Fruit fly (Drosophila melanogaster) whole organism, embryonic: ENCODE measurements around the gene bi.
A peak's percentile ranks its signal among the peaks of the same experiment; 100 is the strongest.

Experiments used
- Adf1 ChIP-seq: fragments of 200-800 bp; sonication (Bioruptor generic); IDR thresholded peaks from 2 replicates; pipeline ENCODE4 v1.3.6; 2022; ENCODE audit warnings: missing biosample characterization, missing genetic modification characterization
- Bgb ChIP-seq: fragments of 200-800 bp; sonication (Bioruptor generic); IDR thresholded peaks from 2 replicates; pipeline ENCODE4 v1.3.6; 2022; ENCODE audit warnings: missing biosample characterization, missing genetic modification characterization; ENCODE audit not compliant: partially characterized antibody
- CG10979 ChIP-seq: fragments of 200-800 bp; sonication (Bioruptor generic); optimal IDR thresholded peaks from 2 replicates; lab custom pipeline; 2018; ENCODE audit warnings: missing biosample characterization, mild to moderate bottlenecking, missing genetic modification characterization, moderate library complexity
- CG12659 ChIP-seq: fragments of 200-800 bp; sonication (Bioruptor generic); optimal IDR thresholded peaks from 3 replicates; lab custom pipeline; 2017; ENCODE audit warnings: mild to moderate bottlenecking, missing biosample characterization, missing genetic modification reagents, missing genetic modification characterization
- CG13123 ChIP-seq: fragments of 200-800 bp; sonication (Bioruptor generic); optimal IDR thresholded peaks from 2 replicates; lab custom pipeline; 2016; ENCODE audit warnings: missing biosample characterization, missing genetic modification characterization
- CG17328 ChIP-seq: fragments of 200-800 bp; sonication (Bioruptor generic); IDR thresholded peaks from 2 replicates; pipeline ENCODE4 v1.3.6; 2022; ENCODE audit warnings: missing biosample characterization, missing genetic modification characterization
- CG17829 ChIP-seq: fragments of 200-800 bp; optimal IDR thresholded peaks from 2 replicates; lab custom pipeline; 2019; ENCODE audit warnings: missing biosample characterization, mild to moderate bottlenecking, missing genetic modification characterization, moderate library complexity
- CG18619 ChIP-seq: fragments of 200-800 bp; sonication (Bioruptor generic); optimal IDR thresholded peaks from 3 replicates; lab custom pipeline; 2017; ENCODE audit warnings: missing biosample characterization, mild to moderate bottlenecking, missing genetic modification characterization
- CG2120 ChIP-seq: fragments of 200-800 bp; sonication (Bioruptor generic); optimal IDR thresholded peaks from 3 replicates; lab custom pipeline; 2016; ENCODE audit warnings: missing biosample characterization, missing genetic modification characterization
- CG2199 ChIP-seq: fragments of 200-800 bp; sonication (Bioruptor generic); IDR thresholded peaks from 3 replicates; pipeline ENCODE4 v1.3.6; 2022; ENCODE audit warnings: missing biosample characterization, missing genetic modification characterization
- CG33213 ChIP-seq: fragments of 200-800 bp; sonication (Bioruptor generic); optimal IDR thresholded peaks from 3 replicates; lab custom pipeline; 2016; ENCODE audit warnings: missing biosample characterization, missing genetic modification characterization
- CG4282 ChIP-seq: fragments of 200-800 bp; sonication (Bioruptor generic); optimal IDR thresholded peaks from 2 replicates; lab custom pipeline; 2016; ENCODE audit warnings: missing biosample characterization, missing genetic modification characterization
- CG6175 ChIP-seq: fragments of 200-800 bp; sonication (Bioruptor generic); IDR thresholded peaks from 3 replicates; pipeline ENCODE4 v1.3.6; 2022; ENCODE audit warnings: missing biosample characterization, missing genetic modification characterization
- CG6272 ChIP-seq: fragments of 200-800 bp; sonication (Bioruptor generic); IDR thresholded peaks from 2 replicates; pipeline ENCODE4 v1.3.6; 2022; ENCODE audit warnings: missing biosample characterization, missing genetic modification characterization
- CG8089 ChIP-seq: fragments of 200-800 bp; sonication (Bioruptor generic); optimal IDR thresholded peaks from 3 replicates; lab custom pipeline; 2016; ENCODE audit warnings: missing biosample characterization, missing genetic modification characterization
- CG9932 ChIP-seq: fragments of 200-800 bp; sonication (Bioruptor generic); IDR thresholded peaks from 2 replicates; pipeline ENCODE4 v1.3.6; 2022; ENCODE audit warnings: missing biosample characterization, missing genetic modification characterization
- D ChIP-seq, 2 experiments: fragments of 200-800 bp in 1 of 2; fragments of >200 bp in 1 of 2; sonication (Bioruptor generic) in 1 of 2; optimal IDR thresholded peaks; 2 replicates in 1 of 2; 3 replicates in 1 of 2; lab custom pipeline; 2017; ENCODE audit warnings: mild to moderate bottlenecking in 1 of 2, missing biosample characterization in 1 of 2, missing genetic modification characterization in 1 of 2, missing genetic modification reagents in 1 of 2
- Deaf1 ChIP-seq: fragments of 200-800 bp; optimal IDR thresholded peaks from 3 replicates; lab custom pipeline; 2019; ENCODE audit warnings: missing biosample characterization, mild to moderate bottlenecking, missing genetic modification characterization, moderate library complexity
- Dip3 ChIP-seq: fragments of 200-800 bp; sonication (Bioruptor generic); optimal IDR thresholded peaks from 3 replicates; lab custom pipeline; 2016; ENCODE audit warnings: missing biosample characterization, missing genetic modification characterization
- Dref ChIP-seq: fragments of 200-800 bp; sonication (Bioruptor generic); IDR thresholded peaks from 2 replicates; pipeline ENCODE4 v1.3.6; 2022; ENCODE audit warnings: missing biosample characterization, missing genetic modification characterization
- E2f2 ChIP-seq: fragments of 200-800 bp; sonication (Bioruptor generic); IDR thresholded peaks from 2 replicates; pipeline ENCODE4 v1.3.6; 2022; ENCODE audit warnings: missing biosample characterization, missing genetic modification characterization
- Ets97D ChIP-seq: fragments of 200-800 bp; sonication (Bioruptor generic); optimal IDR thresholded peaks from 3 replicates; lab custom pipeline; 2016; ENCODE audit warnings: missing biosample characterization, missing genetic modification characterization
- Gsc ChIP-seq: fragments of 200-800 bp; sonication (Bioruptor generic); IDR thresholded peaks from 2 replicates; pipeline ENCODE4 v1.3.6; 2022; ENCODE audit warnings: missing biosample characterization, missing genetic modification characterization
- Hsf ChIP-seq: fragments of 200-800 bp; sonication (Bioruptor generic); optimal IDR thresholded peaks from 3 replicates; lab custom pipeline; 2016; ENCODE audit warnings: missing biosample characterization, missing genetic modification characterization
- Jarid2 ChIP-seq: fragments of 200-800 bp; sonication (Bioruptor generic); optimal IDR thresholded peaks from 3 replicates; lab custom pipeline; 2017; ENCODE audit warnings: mild to moderate bottlenecking, missing biosample characterization, missing genetic modification reagents, missing genetic modification characterization
- NC2β ChIP-seq: fragments of 200-800 bp; sonication (Bioruptor generic); optimal IDR thresholded peaks from 2 replicates; lab custom pipeline; 2016; ENCODE audit warnings: missing biosample characterization, missing genetic modification characterization
- Nf-YB ChIP-seq: fragments of 200-800 bp; sonication (Bioruptor generic); optimal IDR thresholded peaks from 3 replicates; lab custom pipeline; 2019; ENCODE audit warnings: missing biosample characterization, mild to moderate bottlenecking, missing genetic modification characterization, moderate library complexity
- Nf-YC ChIP-seq: fragments of 200-800 bp; optimal IDR thresholded peaks from 3 replicates; lab custom pipeline; 2019; ENCODE audit warnings: missing biosample characterization, mild to moderate bottlenecking, missing genetic modification characterization, moderate library complexity
- Poxn ChIP-seq: fragments of 200-800 bp; sonication (Bioruptor generic); IDR thresholded peaks from 2 replicates; pipeline ENCODE4 v1.3.6; 2022; ENCODE audit warnings: missing biosample characterization, missing genetic modification characterization
- Rfx ChIP-seq: fragments of 200-800 bp; sonication (Bioruptor generic); IDR thresholded peaks from 2 replicates; pipeline ENCODE4 v1.3.6; 2022; ENCODE audit warnings: missing biosample characterization, missing genetic modification characterization
- bcd ChIP-seq: fragments of 200-800 bp; sonication (Bioruptor generic); optimal IDR thresholded peaks from 2 replicates; lab custom pipeline; 2017; ENCODE audit warnings: missing biosample characterization, mild to moderate bottlenecking, missing genetic modification characterization
- btn ChIP-seq: fragments of 200-800 bp; sonication (Bioruptor generic); optimal IDR thresholded peaks from 2 replicates; lab custom pipeline; 2016; ENCODE audit warnings: missing biosample characterization, missing genetic modification characterization
- cg ChIP-seq: fragments of 200-800 bp; sonication (Bioruptor generic); optimal IDR thresholded peaks from 3 replicates; lab custom pipeline; 2019; ENCODE audit warnings: missing biosample characterization, mild to moderate bottlenecking, missing genetic modification characterization, moderate library complexity
- chinmo ChIP-seq: fragments of 200-800 bp; sonication (Bioruptor generic); IDR thresholded peaks from 4 replicates; pipeline ENCODE4 v1.3.6; 2022; ENCODE audit warnings: missing biosample characterization, missing genetic modification characterization; ENCODE audit not compliant: partially characterized antibody
- ewg ChIP-seq: fragments of 200-800 bp; sonication (Bioruptor generic); optimal IDR thresholded peaks from 3 replicates; lab custom pipeline; 2017; ENCODE audit warnings: mild to moderate bottlenecking, missing biosample characterization, missing genetic modification reagents, missing genetic modification characterization
- gem ChIP-seq: fragments of 200-800 bp; sonication (Bioruptor generic); optimal IDR thresholded peaks from 2 replicates; lab custom pipeline; 2019; ENCODE audit warnings: missing biosample characterization, mild to moderate bottlenecking, missing genetic modification characterization, moderate library complexity
- gfzf ChIP-seq: fragments of 200-800 bp; sonication (Bioruptor generic); optimal IDR thresholded peaks from 2 replicates; lab custom pipeline; 2016; ENCODE audit warnings: missing biosample characterization, mild to moderate bottlenecking, missing genetic modification characterization, moderate library complexity
- grn ChIP-seq: fragments of 200-800 bp; sonication (Bioruptor generic); optimal IDR thresholded peaks from 3 replicates; lab custom pipeline; 2017; ENCODE audit warnings: missing biosample characterization, missing genetic modification characterization
- inv ChIP-seq: fragments of 200-800 bp; sonication (Bioruptor generic); IDR thresholded peaks from 2 replicates; pipeline ENCODE4 v1.3.6; 2022; ENCODE audit warnings: missing biosample characterization, missing genetic modification characterization; ENCODE audit not compliant: partially characterized antibody
- kah ChIP-seq: fragments of 200-800 bp; sonication (Bioruptor generic); optimal IDR thresholded peaks from 2 replicates; lab custom pipeline; 2018; ENCODE audit warnings: missing biosample characterization, mild to moderate bottlenecking, missing genetic modification characterization
- knrl ChIP-seq: fragments of 200-800 bp; sonication (Bioruptor generic); IDR thresholded peaks from 3 replicates; pipeline ENCODE4 v1.3.6; 2022; ENCODE audit warnings: missing biosample characterization, missing genetic modification characterization; ENCODE audit not compliant: partially characterized antibody
- lilli ChIP-seq: fragments of 200-800 bp; sonication (Bioruptor generic); optimal IDR thresholded peaks from 3 replicates; lab custom pipeline; 2016; ENCODE audit warnings: missing biosample characterization, missing genetic modification characterization
- sqz ChIP-seq: fragments of 200-800 bp; sonication (Bioruptor generic); optimal IDR thresholded peaks from 3 replicates; lab custom pipeline; 2018; ENCODE audit warnings: missing biosample characterization, mild to moderate bottlenecking, missing genetic modification characterization
- tll ChIP-seq, 2 experiments: fragments of 200-800 bp in 1 of 2; fragments of >200 bp in 1 of 2; sonication (Bioruptor generic) in 1 of 2; optimal IDR thresholded peaks; 2 replicates each; lab custom pipeline; 2017 to 2019; ENCODE audit warnings: missing biosample characterization in 2 of 2, missing genetic modification characterization in 2 of 2, mild to moderate bottlenecking in 1 of 2, moderate library complexity in 1 of 2
- tna ChIP-seq: fragments of 200-800 bp; sonication (Bioruptor generic); IDR thresholded peaks from 2 replicates; pipeline ENCODE4 v1.3.6; 2022; ENCODE audit warnings: missing biosample characterization, missing genetic modification characterization; ENCODE audit not compliant: partially characterized antibody
- tx ChIP-seq: fragments of 200-800 bp; sonication (Bioruptor generic); optimal IDR thresholded peaks from 2 replicates; lab custom pipeline; 2016; ENCODE audit warnings: missing biosample characterization, missing genetic modification characterization
- usp ChIP-seq: fragments of >200 bp; optimal IDR thresholded peaks from 2 replicates; lab custom pipeline; 2017; ENCODE audit warnings: missing biosample characterization, missing genetic modification characterization
- yki ChIP-seq: fragments of >200 bp; optimal IDR thresholded peaks from 3 replicates; lab custom pipeline; 2018
- z ChIP-seq: fragments of 200-800 bp; sonication (Bioruptor generic); IDR thresholded peaks from 3 replicates; pipeline ENCODE4 v1.3.6; 2022; ENCODE audit warnings: missing biosample characterization, missing genetic modification characterization
- zf30C ChIP-seq: fragments of 200-800 bp; sonication (Bioruptor generic); optimal IDR thresholded peaks from 3 replicates; lab custom pipeline; 2018; ENCODE audit warnings: missing biosample characterization, mild to moderate bottlenecking, missing genetic modification characterization

The bi gene

dm6 chrX:4412546-4412945, at the start of gene bi:
Gene bi, plus strand, starts transcription at chrX:4412856.
- no peak for TF ChIP-seq Dip3 (GFP tag; lab: Kevin White, UChicago)
- TF ChIP-seq CG18619 = no peak
- TF ChIP-seq Adf1 = peak; percentile 36
- TF ChIP-seq sqz = peak; percentile 6
- TF ChIP-seq Nf-YC = peak; percentile 31
- peak; percentile 46 for TF ChIP-seq Deaf1
- peak; percentile 72 for TF ChIP-seq Nf-YB (GFP tag; lab: Kevin White, UChicago)
- TF ChIP-seq z (GFP tag; lab: Robert Waterston, UW) = peak; percentile 97
- TF ChIP-seq Jarid2 = peak; percentile 17
- TF ChIP-seq cg (GFP tag; lab: Kevin White, UChicago) = peak; percentile 72
- 0 out of 4 replicates have a peak, but pooled peaks have one; percentile 25 for TF ChIP-seq chinmo
- no peak for TF ChIP-seq CG17829 (tag; lab: Kevin White, UChicago)
- TF ChIP-seq CG6272 (GFP tag; lab: Robert Waterston, UW) = no peak
- no peak for TF ChIP-seq lilli (GFP tag; lab: Kevin White, UChicago)
- TF ChIP-seq, all 482 proteins: peak for 9

DNA sequence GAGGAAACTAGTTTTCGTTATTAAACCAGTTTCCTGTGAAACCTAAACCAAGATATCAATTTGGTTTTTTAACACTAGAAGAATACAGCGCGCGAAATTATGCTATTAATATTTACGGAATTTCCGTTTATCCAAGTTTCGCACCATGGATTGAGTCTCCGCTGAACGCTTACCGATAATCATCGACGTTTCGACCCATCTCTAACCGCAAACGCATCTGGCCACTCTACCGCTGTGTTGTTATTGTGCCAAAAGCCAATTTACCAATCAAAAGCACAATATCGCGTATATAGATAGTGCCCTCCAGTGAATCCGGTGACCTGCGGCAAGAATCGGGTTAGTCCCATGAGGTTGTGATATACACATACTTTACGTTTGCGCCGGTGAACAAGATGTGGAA, 46.5 kb upstream of the bi start, which contains the start of gene CG3626:
Gene CG3626 (plus strand): TSS at position 222 of the 400 bp plus-strand sequence.
- TF ChIP-seq Gsc (GFP tag; lab: Robert Waterston, UW) (no peak), CG2199 (peak; percentile 80; the same call in 1 of the 3 replicates), Ets97D (GFP tag; lab: Kevin White, UChicago) (peak; percentile 81), Hsf (GFP tag; lab: Kevin White, UChicago) (peak; percentile 0), btn (GFP tag; lab: Kevin White, UChicago) (no peak), gfzf (GFP tag; lab: Kevin White, UChicago) (peak; percentile 75), CG2120 (GFP tag; lab: Kevin White, UChicago) (peak; percentile 34), CG33213 (GFP tag; lab: Kevin White, UChicago) (peak; percentile 87), tx (GFP tag; lab: Kevin White, UChicago) (no peak), inv (GFP tag; lab: Robert Waterston, UW) (peak; percentile 84; the same call in 1 of the 2 replicates), Rfx (GFP tag; lab: Robert Waterston, UW) (no peak; the same call in 1 of the 2 replicates), CG8089 (GFP tag; lab: Kevin White, UChicago) (no peak), Bgb (GFP tag; lab: Robert Waterston, UW) (peak; percentile 89), NC2β (GFP tag; lab: Kevin White, UChicago) (peak; percentile 6), knrl (peak; percentile 88), CG6175 (GFP tag; lab: Robert Waterston, UW) (no peak), CG12659 (peak; percentile 66), CG13123 (no peak), usp (GFP tag; lab: Kevin White, UChicago) (no peak), zf30C (GFP tag; lab: Kevin White, UChicago) (no peak), Poxn (GFP tag; lab: Robert Waterston, UW) (no peak), Dref (GFP tag; lab: Robert Waterston, UW) (peak; percentile 58), tna (GFP tag; lab: Robert Waterston, UW) (peak; percentile 77), Dip3 (GFP tag; lab: Kevin White, UChicago) (peak; percentile 5), E2f2 (peak; percentile 41), kah (GFP tag; lab: Kevin White, UChicago) (no peak), yki (no peak), CG10979 (tag; lab: Kevin White, UChicago) (no peak), CG4282 (no peak), grn (GFP tag; lab: Kevin White, UChicago) (peak; percentile 52), CG17328 (GFP tag; lab: Robert Waterston, UW) (no peak), D (optimal IDR thresholded peaks at IDR 0.05; lab: Kevin White, UChicago) (no peak), D (GFP tag; optimal IDR thresholded peaks at IDR 0.05; lab: Kevin White, UChicago) (no peak), bcd (peak; percentile 27), gem (tag; lab: Kevin White, UChicago) (no peak), tll (GFP tag; optimal IDR thresholded peaks at IDR 0.05; lab: Kevin White, UChicago) (peak in 1 of 2 experiments; percentile 8), ewg (GFP tag; lab: Kevin White, UChicago) (peak; percentile 24), CG9932 (GFP tag; lab: Robert Waterston, UW) (peak; percentile 60)
